Worm (Caenorhabditis elegans) whole organism, late embryonic: Measurements from ENCODE around the gene vps-22.

Experiments
- C08G9.2 ChIP-seq: sonication (generic microtip); optimal IDR thresholded peaks from 2 replicates; lab custom pipeline; 2016; ENCODE audit warnings: mild to moderate bottlenecking, missing genetic modification characterization, moderate library complexity, missing compliant biosample characterization
- C38D4.7 ChIP-seq: fragments of 200-800 bp; sonication (Bioruptor generic); optimal IDR thresholded peaks from 2 replicates; lab custom pipeline; 2018; ENCODE audit warnings: mild to moderate bottlenecking, missing genetic modification characterization, moderate library complexity, missing compliant biosample characterization
- F13H6.1 ChIP-seq: sonication (generic microtip); optimal IDR thresholded peaks from 2 replicates; lab custom pipeline; 2016; ENCODE audit warnings: missing genetic modification characterization, missing compliant biosample characterization
- K02D7.2 ChIP-seq: sonication (generic microtip); optimal IDR thresholded peaks from 2 replicates; lab custom pipeline; 2017; ENCODE audit warnings: mild to moderate bottlenecking, missing genetic modification characterization, missing compliant biosample characterization
- K09A11.1 ChIP-seq: sonication (generic microtip); optimal IDR thresholded peaks from 2 replicates; lab custom pipeline; 2017; ENCODE audit warnings: antibody characterized with exemption, mild to moderate bottlenecking, missing genetic modification characterization, missing compliant biosample characterization; ENCODE audit not compliant: insufficient read depth
- T23F11.4 ChIP-seq: fragments of 200-800 bp; sonication (Bioruptor generic); optimal IDR thresholded peaks from 2 replicates; lab custom pipeline; 2018; ENCODE audit warnings: mild to moderate bottlenecking, missing genetic modification characterization, missing compliant biosample characterization
- ama-1 ChIP-seq: fragments of 150-350 bp; optimal IDR thresholded peaks from 2 replicates; lab custom pipeline; 2014
- ceh-18 ChIP-seq: sonication (generic microtip); optimal IDR thresholded peaks from 2 replicates; lab custom pipeline; 2016; ENCODE audit warnings: missing genetic modification characterization, missing compliant biosample characterization
- ceh-22 ChIP-seq: sonication (generic microtip); optimal IDR thresholded peaks from 2 replicates; lab custom pipeline; 2017; ENCODE audit warnings: missing biosample characterization, missing genetic modification characterization
- ceh-30 ChIP-seq: fragments of 150-350 bp; optimal IDR thresholded peaks from 2 replicates; lab custom pipeline; 2014; ENCODE audit warnings: missing biosample characterization, missing genetic modification characterization
- ceh-31 ChIP-seq: sonication (generic microtip); optimal IDR thresholded peaks from 2 replicates; lab custom pipeline; 2016; ENCODE audit warnings: missing genetic modification characterization, missing compliant biosample characterization
- ceh-34 ChIP-seq: sonication (generic microtip); optimal IDR thresholded peaks from 2 replicates; lab custom pipeline; 2016; ENCODE audit warnings: mild to moderate bottlenecking, missing genetic modification characterization, missing compliant biosample characterization
- ceh-48 ChIP-seq: sonication (generic microtip); optimal IDR thresholded peaks from 2 replicates; lab custom pipeline; 2016; ENCODE audit warnings: missing genetic modification characterization, inconsistent platforms, missing compliant biosample characterization
- ceh-9 ChIP-seq: sonication (generic microtip); optimal IDR thresholded peaks from 2 replicates; lab custom pipeline; 2016; ENCODE audit warnings: mild to moderate bottlenecking, missing genetic modification characterization, inconsistent platforms, missing compliant biosample characterization
- che-1 ChIP-seq: sonication (generic microtip); optimal IDR thresholded peaks from 2 replicates; lab custom pipeline; 2016; ENCODE audit warnings: mild to moderate bottlenecking, missing genetic modification characterization, missing compliant biosample characterization
- dve-1 ChIP-seq: sonication (generic microtip); optimal IDR thresholded peaks from 2 replicates; lab custom pipeline; 2017; ENCODE audit warnings: antibody characterized with exemption, mild to moderate bottlenecking, missing genetic modification characterization, missing compliant biosample characterization
- elt-2 ChIP-seq: sonication (generic microtip); optimal IDR thresholded peaks from 2 replicates; lab custom pipeline; 2016; ENCODE audit warnings: missing genetic modification reagents, missing genetic modification characterization, missing compliant biosample characterization
- elt-4 ChIP-seq: sonication (generic microtip); optimal IDR thresholded peaks from 2 replicates; lab custom pipeline; 2016; ENCODE audit warnings: missing genetic modification characterization, missing compliant biosample characterization
- ets-4 ChIP-seq: sonication (generic microtip); optimal IDR thresholded peaks from 2 replicates; lab custom pipeline; 2016; ENCODE audit warnings: missing genetic modification characterization, missing compliant biosample characterization
- fax-1 ChIP-seq: sonication (generic microtip); optimal IDR thresholded peaks from 2 replicates; lab custom pipeline; 2016; ENCODE audit warnings: missing genotype, missing genetic modification characterization, missing compliant biosample characterization
- fkh-6 ChIP-seq: sonication (generic microtip); optimal IDR thresholded peaks from 2 replicates; lab custom pipeline; 2016; ENCODE audit warnings: missing genetic modification characterization, missing compliant biosample characterization
- gmeb-2 ChIP-seq: sonication (generic microtip); optimal IDR thresholded peaks from 2 replicates; lab custom pipeline; 2016; ENCODE audit warnings: missing genetic modification characterization, inconsistent platforms, missing compliant biosample characterization
- hlh-13 ChIP-seq: fragments of 200-800 bp; sonication (Bioruptor generic); optimal IDR thresholded peaks from 2 replicates; lab custom pipeline; 2018; ENCODE audit warnings: mild to moderate bottlenecking, missing genetic modification characterization, missing compliant biosample characterization
- hlh-15 ChIP-seq: sonication (generic microtip); optimal IDR thresholded peaks from 2 replicates; lab custom pipeline; 2016; ENCODE audit warnings: missing genetic modification characterization, missing compliant biosample characterization
- hlh-30 ChIP-seq: sonication (generic microtip); optimal IDR thresholded peaks from 2 replicates; lab custom pipeline; 2017; ENCODE audit warnings: antibody characterized with exemption, missing genetic modification characterization, missing compliant biosample characterization; ENCODE audit not compliant: insufficient read depth
- hlh-6 ChIP-seq: sonication (generic microtip); optimal IDR thresholded peaks from 2 replicates; lab custom pipeline; 2016; ENCODE audit warnings: missing genotype, missing genetic modification characterization, missing compliant biosample characterization
- lin-11 ChIP-seq: fragments of 200-800 bp; sonication (Bioruptor generic); optimal IDR thresholded peaks from 2 replicates; lab custom pipeline; 2018; ENCODE audit warnings: mild to moderate bottlenecking, missing genetic modification characterization, missing compliant biosample characterization
- madf-2 ChIP-seq: sonication (generic microtip); optimal IDR thresholded peaks from 2 replicates; lab custom pipeline; 2017; ENCODE audit warnings: missing genetic modification characterization, missing compliant biosample characterization
- mec-3 ChIP-seq: sonication (generic microtip); optimal IDR thresholded peaks from 2 replicates; lab custom pipeline; 2016; ENCODE audit warnings: borderline replicate concordance, missing genetic modification characterization, missing compliant biosample characterization
- nfya-1 ChIP-seq: sonication (generic microtip); optimal IDR thresholded peaks from 2 replicates; lab custom pipeline; 2017; ENCODE audit warnings: missing genetic modification characterization, mild to moderate bottlenecking, missing compliant biosample characterization, antibody characterized with exemption, moderate library complexity
- nhr-11 ChIP-seq: fragments of 150-350 bp; optimal IDR thresholded peaks from 2 replicates; lab custom pipeline; 2014; ENCODE audit warnings: missing biosample characterization, missing genetic modification characterization
- nhr-232 ChIP-seq: sonication (generic microtip); optimal IDR thresholded peaks from 2 replicates; lab custom pipeline; 2016; ENCODE audit warnings: missing genetic modification characterization, missing compliant biosample characterization
- npax-4 ChIP-seq: sonication (generic microtip); optimal IDR thresholded peaks from 2 replicates; lab custom pipeline; 2016; ENCODE audit warnings: missing genetic modification characterization, missing compliant biosample characterization
- pag-3 ChIP-seq: sonication (generic microtip); optimal IDR thresholded peaks from 2 replicates; lab custom pipeline; 2016; ENCODE audit warnings: missing compliant biosample characterization, missing genetic modification characterization, borderline replicate concordance
- pat-9 ChIP-seq: fragments of 200-800 bp; sonication (Bioruptor generic); optimal IDR thresholded peaks from 2 replicates; lab custom pipeline; 2018; ENCODE audit warnings: mild to moderate bottlenecking, missing genetic modification characterization, moderate library complexity, missing compliant biosample characterization
- pax-1 ChIP-seq: fragments of 150-350 bp; optimal IDR thresholded peaks from 2 replicates; lab custom pipeline; 2014; ENCODE audit warnings: missing biosample characterization, missing genetic modification characterization
- pros-1 ChIP-seq: fragments of 150-350 bp; optimal IDR thresholded peaks from 2 replicates; lab custom pipeline; 2014; ENCODE audit warnings: missing biosample characterization, missing genetic modification reagents, missing genetic modification characterization
- ref-2 ChIP-seq: sonication (generic microtip); optimal IDR thresholded peaks from 2 replicates; lab custom pipeline; 2016; ENCODE audit warnings: missing genetic modification characterization, missing compliant biosample characterization
- rnt-1 ChIP-seq: sonication (generic microtip); optimal IDR thresholded peaks from 2 replicates; lab custom pipeline; 2016; ENCODE audit warnings: missing genetic modification characterization, missing compliant biosample characterization
- sox-2 ChIP-seq: fragments of 200-800 bp; sonication (Bioruptor generic); IDR thresholded peaks from 2 replicates; pipeline ENCODE4 v1.3.6; 2022; ENCODE audit warnings: missing genetic modification reagents, missing genetic modification characterization, missing compliant biosample characterization
- sox-4 ChIP-seq: sonication (generic microtip); optimal IDR thresholded peaks from 2 replicates; lab custom pipeline; 2017; ENCODE audit warnings: mild to moderate bottlenecking, missing genetic modification characterization, inconsistent platforms, missing compliant biosample characterization
- syd-9 ChIP-seq: sonication (generic microtip); optimal IDR thresholded peaks from 2 replicates; lab custom pipeline; 2016; ENCODE audit warnings: mild to moderate bottlenecking, missing genetic modification characterization, moderate library complexity, missing compliant biosample characterization
- tbx-2 ChIP-seq: sonication (generic microtip); optimal IDR thresholded peaks from 2 replicates; lab custom pipeline; 2016; ENCODE audit warnings: missing genetic modification characterization, missing compliant biosample characterization
- tbx-7 ChIP-seq: sonication (generic microtip); optimal IDR thresholded peaks from 2 replicates; lab custom pipeline; 2016; ENCODE audit warnings: missing genotype, missing genetic modification characterization, missing compliant biosample characterization
- unc-42 ChIP-seq: sonication (generic microtip); optimal IDR thresholded peaks from 2 replicates; lab custom pipeline; 2016; ENCODE audit warnings: missing genotype, missing genetic modification characterization, missing compliant biosample characterization
- unc-86 ChIP-seq: sonication (generic microtip); optimal IDR thresholded peaks from 2 replicates; lab custom pipeline; 2016; ENCODE audit warnings: missing genetic modification characterization, missing compliant biosample characterization
- zip-5 ChIP-seq: sonication (generic microtip); optimal IDR thresholded peaks from 2 replicates; lab custom pipeline; 2016; ENCODE audit warnings: missing genetic modification characterization, missing compliant biosample characterization
- ztf-16 ChIP-seq: sonication (generic microtip); optimal IDR thresholded peaks from 2 replicates; lab custom pipeline; 2017; ENCODE audit warnings: missing genetic modification characterization, missing compliant biosample characterization

vps-22 gene

DNA sequence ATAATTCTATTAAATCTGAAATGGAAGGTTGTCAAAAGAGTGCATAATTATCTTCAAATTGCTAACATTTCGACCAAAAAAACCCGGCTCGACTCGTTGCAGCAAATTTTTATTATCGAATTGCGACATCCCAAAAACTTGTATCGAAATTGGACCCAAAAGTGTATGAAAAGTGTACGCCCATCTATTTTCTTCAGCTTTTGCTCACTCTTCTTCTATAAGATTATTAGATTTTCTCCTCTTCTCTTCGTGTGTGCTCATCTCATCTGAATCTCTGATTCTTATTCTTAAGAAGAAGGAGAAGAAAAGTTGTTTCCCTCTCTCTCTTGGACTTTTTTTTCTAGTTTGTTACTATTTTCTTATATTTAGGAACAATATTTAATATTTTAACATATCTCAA, 4.9 kb upstream of the vps-22 start:
- TF ChIP-seq C08G9.2 (tag; lab: Kevin White, UChicago), result no peak
- no peak for TF ChIP-seq fkh-6 (tag; lab: Kevin White, UChicago)
- no peak for TF ChIP-seq K09A11.1 (tag; lab: Kevin White, UChicago)
- TF ChIP-seq unc-42 (tag; lab: Kevin White, UChicago), result peak; percentile 97

- TF ChIP-seq nhr-11 (tag; lab: Kevin White, UChicago), result no peak
- TF ChIP-seq K02D7.2, result no peak
- TF ChIP-seq ref-2, result no peak
- TF ChIP-seq nhr-232 (tag; lab: Kevin White, UChicago), result no peak
- no peak for TF ChIP-seq T23F11.4
- no peak for TF ChIP-seq ceh-48 (tag; lab: Kevin White, UChicago)
- no peak for TF ChIP-seq ama-1 (lab: Kevin White, UChicago)
- TF ChIP-seq elt-4 (tag; lab: Kevin White, UChicago), result no peak
- no peak for TF ChIP-seq pros-1 (tag; lab: Kevin White, UChicago)
- TF ChIP-seq ceh-18 (tag; lab: Kevin White, UChicago), result no peak
- TF ChIP-seq hlh-13 (GFP tag; lab: Kevin White, UChicago), result no peak
- no peak for TF ChIP-seq ztf-16 (tag; lab: Kevin White, UChicago)
- TF ChIP-seq madf-2, result no peak
Observed at ce11 chrIII:4965271-4965670, 3.0 kb upstream of the vps-22 start, which contains the start of gene nca-2. Gene nca-2 (plus strand): TSS chrIII:4965571.

- TF ChIP-seq unc-86 (tag; lab: Kevin White, UChicago) (peak; percentile 18), ceh-9 (tag; lab: Kevin White, UChicago) (no peak), pros-1 (tag; lab: Kevin White, UChicago) (no peak), hlh-30 (no peak), ets-4 (tag; lab: Kevin White, UChicago) (peak; percentile 77), tbx-7 (tag; lab: Kevin White, UChicago) (peak; percentile 44), sox-4 (no peak), ztf-16 (tag; lab: Kevin White, UChicago) (no peak), nfya-1 (tag; lab: Kevin White, UChicago) (peak; percentile 82), che-1 (tag; lab: Kevin White, UChicago) (no peak), ceh-30 (tag; lab: Kevin White, UChicago) (peak; percentile 24), pag-3 (tag; lab: Kevin White, UChicago) (no peak), hlh-15 (no peak), ceh-22 (tag; lab: Kevin White, UChicago) (no peak), unc-42 (tag; lab: Kevin White, UChicago) (peak; percentile 56), nhr-232 (tag; lab: Kevin White, UChicago) (no peak), zip-5 (tag; lab: Kevin White, UChicago) (no peak), syd-9 (tag; lab: Kevin White, UChicago) (no peak), npax-4 (peak; percentile 1), ref-2 (peak; percentile 47), F13H6.1 (tag; lab: Kevin White, UChicago) (no peak), mec-3 (tag; lab: Kevin White, UChicago) (no peak), elt-2 (tag; lab: Kevin White, UChicago) (peak; percentile 61), ceh-48 (tag; lab: Kevin White, UChicago) (peak; percentile 81), ceh-31 (peak; percentile 73), tbx-2 (tag; lab: Kevin White, UChicago) (peak; percentile 76), T23F11.4 (no peak), pax-1 (tag; lab: Kevin White, UChicago) (no peak), rnt-1 (tag; lab: Kevin White, UChicago) (peak; percentile 19), fax-1 (tag; lab: Kevin White, UChicago) (no peak), lin-11 (tag; lab: Kevin White, UChicago) (peak; percentile 25), C08G9.2 (tag; lab: Kevin White, UChicago) (peak; percentile 4), hlh-6 (tag; lab: Kevin White, UChicago) (no peak), C38D4.7 (GFP tag; lab: Kevin White, UChicago) (no peak), ceh-34 (tag; lab: Kevin White, UChicago) (peak; percentile 51), gmeb-2 (tag; lab: Kevin White, UChicago) (no peak), ceh-18 (tag; lab: Kevin White, UChicago) (peak; percentile 76), dve-1 (tag; lab: Kevin White, UChicago) (peak; percentile 23), hlh-13 (GFP tag; lab: Kevin White, UChicago) (no peak), pat-9 (tag; lab: Kevin White, UChicago) (no peak), sox-2 (GFP tag; lab: Robert Waterston, UW) (peak; percentile 48)
Observed at ce11 chrIII:4962886-4963285, 593 bp upstream of the vps-22 start, which contains the start of gene C27F2.9. Gene C27F2.9 (minus strand): TSS chrIII:4963044.
